Worm (Caenorhabditis elegans): ENCODE measurements around the gene F48F7.5.

- TF ChIP-seq zag-1 (tag; optimal IDR thresholded peaks at IDR 0.05): no peak
- TF ChIP-seq unc-62 (GFP tag; optimal IDR thresholded peaks at IDR 0.05): no peak
- no peak for TF ChIP-seq nhr-19 (GFP tag; conservative IDR thresholded peaks at IDR 0.05)
- TF ChIP-seq rnt-1 (tag; optimal IDR thresholded peaks at IDR 0.05): no peak
- TF ChIP-seq nhr-71 (tag; optimal IDR thresholded peaks at IDR 0.05): no peak
- TF ChIP-seq tbx-2 (tag; optimal IDR thresholded peaks at IDR 0.05): no peak
- no peak for TF ChIP-seq nhr-90 (tag; optimal IDR thresholded peaks at IDR 0.05; ENCODE audit: poor library complexity)
- no peak for TF ChIP-seq ceh-90 (tag; optimal IDR thresholded peaks at IDR 0.05)
- no peak for TF ChIP-seq mdl-1 (tag; optimal IDR thresholded peaks at IDR 0.05)
- no peak for TF ChIP-seq blmp-1 (tag; optimal IDR thresholded peaks at IDR 0.05)
- no peak for TF ChIP-seq lin-35 (GFP tag; optimal IDR thresholded peaks at IDR 0.05)
- no peak for TF ChIP-seq xbp-1 (tag; optimal IDR thresholded peaks at IDR 0.05)
- TF ChIP-seq lin-13 (GFP tag; optimal IDR thresholded peaks at IDR 0.05): no peak
- TF ChIP-seq nhr-47 (tag; optimal IDR thresholded peaks at IDR 0.05): no peak
These were observed 27.3 kb downstream of the F48F7.5 start for ce11 chrX:14002739-14003138.

Data from whole organism, L1 larva.